Fruit fly (Drosophila melanogaster) whole organism, embryonic: ENCODE results near the gene swa.
A peak's percentile ranks its signal among the peaks of the same experiment; 100 is the strongest.

ENCODE experiments used
- Antp ChIP-seq: fragments of 200-800 bp; sonication (Bioruptor generic); optimal IDR thresholded peaks from 3 replicates; lab custom pipeline; 2016; ENCODE audit warnings: missing biosample characterization, missing genetic modification characterization
- Awh ChIP-seq: fragments of 200-800 bp; sonication (Bioruptor generic); IDR thresholded peaks from 2 replicates; pipeline ENCODE4, ENCODE4 v1.3.6; 2022; ENCODE audit warnings: missing biosample characterization, missing genetic modification characterization
- Bdp1 ChIP-seq: fragments of 200-800 bp; sonication (Bioruptor generic); optimal IDR thresholded peaks from 3 replicates; lab custom pipeline; 2016; ENCODE audit warnings: missing biosample characterization, missing genetic modification characterization
- CG10267 ChIP-seq: fragments of 200-800 bp; sonication (Bioruptor generic); optimal IDR thresholded peaks from 2 replicates; lab custom pipeline; 2018; ENCODE audit warnings: missing biosample characterization, mild to moderate bottlenecking, missing genetic modification characterization, moderate library complexity
- CG10979 ChIP-seq: fragments of 200-800 bp; sonication (Bioruptor generic); optimal IDR thresholded peaks from 2 replicates; lab custom pipeline; 2018; ENCODE audit warnings: missing biosample characterization, mild to moderate bottlenecking, missing genetic modification characterization, moderate library complexity
- CG11247 ChIP-seq: fragments of 200-800 bp; sonication (Bioruptor generic); IDR thresholded peaks from 2 replicates; pipeline ENCODE4 v1.3.6; 2022; ENCODE audit warnings: missing biosample characterization, missing genetic modification characterization
- CG12659 ChIP-seq: fragments of 200-800 bp; sonication (Bioruptor generic); optimal IDR thresholded peaks from 3 replicates; lab custom pipeline; 2017; ENCODE audit warnings: mild to moderate bottlenecking, missing biosample characterization, missing genetic modification reagents, missing genetic modification characterization
- CG13296 ChIP-seq: fragments of 200-800 bp; sonication (Bioruptor generic); optimal IDR thresholded peaks from 3 replicates; lab custom pipeline; 2018; ENCODE audit warnings: missing biosample characterization, mild to moderate bottlenecking, missing genetic modification characterization
- CG13424 ChIP-seq: fragments of 200-800 bp; sonication (Bioruptor generic); optimal IDR thresholded peaks from 2 replicates; lab custom pipeline; 2019; ENCODE audit warnings: missing biosample characterization, mild to moderate bottlenecking, missing genetic modification characterization, moderate library complexity
- CG14014 ChIP-seq: fragments of 200-800 bp; sonication (Bioruptor generic); IDR thresholded peaks from 2 replicates; pipeline ENCODE4 v1.3.6; 2022; ENCODE audit warnings: missing biosample characterization, missing genetic modification characterization
- CG14710 ChIP-seq: fragments of 200-800 bp; sonication (Bioruptor generic); optimal IDR thresholded peaks from 3 replicates; lab custom pipeline; 2019; ENCODE audit warnings: missing biosample characterization, mild to moderate bottlenecking, missing genetic modification characterization, moderate library complexity
- CG17186 ChIP-seq: fragments of 200-800 bp; sonication (Bioruptor generic); optimal IDR thresholded peaks from 3 replicates; lab custom pipeline; 2017; ENCODE audit warnings: missing biosample characterization, missing genetic modification reagents, missing genetic modification characterization
- CG2129 ChIP-seq: fragments of 200-800 bp; sonication (Bioruptor generic); IDR thresholded peaks from 2 replicates; pipeline ENCODE4 v1.3.6; 2022; ENCODE audit warnings: missing biosample characterization, missing genetic modification characterization; ENCODE audit not compliant: partially characterized antibody
- CG2678 ChIP-seq: fragments of 200-800 bp; sonication (Bioruptor generic); optimal IDR thresholded peaks from 3 replicates; lab custom pipeline; 2019; ENCODE audit warnings: missing biosample characterization, mild to moderate bottlenecking, missing genetic modification characterization, moderate library complexity
- CG2712 ChIP-seq: fragments of 200-800 bp; optimal IDR thresholded peaks from 3 replicates; lab custom pipeline; 2019; ENCODE audit warnings: missing biosample characterization, mild to moderate bottlenecking, missing genetic modification characterization, moderate library complexity
- CG31441 ChIP-seq: fragments of 200-800 bp; sonication (Bioruptor generic); IDR thresholded peaks from 2 replicates; pipeline ENCODE4 v1.3.6; 2022; ENCODE audit warnings: missing biosample characterization, missing genetic modification characterization
- CG3163 ChIP-seq: fragments of 200-800 bp; sonication (Bioruptor generic); optimal IDR thresholded peaks from 3 replicates; lab custom pipeline; 2016; ENCODE audit warnings: missing biosample characterization, missing genetic modification characterization
- CG33213 ChIP-seq: fragments of 200-800 bp; sonication (Bioruptor generic); optimal IDR thresholded peaks from 3 replicates; lab custom pipeline; 2016; ENCODE audit warnings: missing biosample characterization, missing genetic modification characterization
- CG4404 ChIP-seq: fragments of 200-800 bp; sonication (Bioruptor generic); IDR thresholded peaks from 2 replicates; pipeline ENCODE4 v1.3.6; 2022; ENCODE audit warnings: missing biosample characterization, missing genetic modification characterization
- CG4820 ChIP-seq: fragments of 200-800 bp; sonication (Bioruptor generic); optimal IDR thresholded peaks from 3 replicates; lab custom pipeline; 2016; ENCODE audit warnings: missing biosample characterization, missing genetic modification characterization
- CG4854 ChIP-seq: fragments of 200-800 bp; sonication (Bioruptor generic); optimal IDR thresholded peaks from 2 replicates; lab custom pipeline; 2016; ENCODE audit warnings: missing biosample characterization, missing genetic modification characterization, inconsistent platforms
- CG6791 ChIP-seq: fragments of 200-800 bp; sonication (Bioruptor generic); IDR thresholded peaks from 3 replicates; pipeline ENCODE4 v1.3.6; 2022; ENCODE audit warnings: missing biosample characterization, missing genetic modification characterization; ENCODE audit not compliant: partially characterized antibody
- CG7357 ChIP-seq: fragments of 200-800 bp; sonication (Bioruptor generic); IDR thresholded peaks from 3 replicates; pipeline ENCODE4 v1.3.6; 2022; ENCODE audit warnings: missing biosample characterization, missing genetic modification characterization
- CG7928 ChIP-seq: fragments of 200-800 bp; sonication (Bioruptor generic); optimal IDR thresholded peaks from 2 replicates; lab custom pipeline; 2017; ENCODE audit warnings: missing biosample characterization, mild to moderate bottlenecking, missing genetic modification characterization
- CG9727 ChIP-seq: fragments of 200-800 bp; sonication (Bioruptor generic); optimal IDR thresholded peaks from 3 replicates; lab custom pipeline; 2017; ENCODE audit warnings: missing biosample characterization, mild to moderate bottlenecking, missing genetic modification characterization
- CG9797 ChIP-seq: fragments of 200-800 bp; sonication (Bioruptor generic); optimal IDR thresholded peaks from 3 replicates; lab custom pipeline; 2018; ENCODE audit warnings: missing biosample characterization, mild to moderate bottlenecking, missing genetic modification characterization
- Deaf1 ChIP-seq: fragments of 200-800 bp; optimal IDR thresholded peaks from 3 replicates; lab custom pipeline; 2019; ENCODE audit warnings: missing biosample characterization, mild to moderate bottlenecking, missing genetic modification characterization, moderate library complexity
- Dek ChIP-seq: fragments of 200-800 bp; sonication (Bioruptor generic); optimal IDR thresholded peaks from 3 replicates; lab custom pipeline; 2019; ENCODE audit warnings: missing biosample characterization, mild to moderate bottlenecking, missing genetic modification characterization, moderate library complexity
- Dip2 ChIP-seq: fragments of 200-800 bp; sonication (Bioruptor generic); IDR thresholded peaks from 2 replicates; pipeline ENCODE4 v1.3.6; 2022; ENCODE audit warnings: missing biosample characterization, missing genetic modification characterization
- Hmr ChIP-seq: fragments of 200-800 bp; sonication (Bioruptor generic); optimal IDR thresholded peaks from 3 replicates; lab custom pipeline; 2017; ENCODE audit warnings: mild to moderate bottlenecking, missing biosample characterization, missing genetic modification reagents, missing genetic modification characterization
- Lhr ChIP-seq: fragments of 200-800 bp; sonication (Bioruptor generic); optimal IDR thresholded peaks from 3 replicates; lab custom pipeline; 2017; ENCODE audit warnings: mild to moderate bottlenecking, missing biosample characterization, missing genetic modification reagents, missing genetic modification characterization
- Pdp1 ChIP-seq, 2 experiments: fragments of 200-800 bp; sonication (Bioruptor generic); optimal IDR thresholded peaks; 3 replicates each; lab custom pipeline; 2016; ENCODE audit warnings: missing biosample characterization in 2 of 2, missing genetic modification characterization in 2 of 2, mild to moderate bottlenecking in 1 of 2, moderate library complexity in 1 of 2
- Trl ChIP-seq, 3 experiments: fragments of >200 bp in 2 of 3; fragments of 200-800 bp in 1 of 3; sonication (Bioruptor generic) in 1 of 3; optimal IDR thresholded peaks; 2 replicates in 1 of 3; 3 replicates in 2 of 3; lab custom pipeline; 2016 to 2017; ENCODE audit warnings: missing biosample characterization in 1 of 3, missing genetic modification characterization in 1 of 3
- chinmo ChIP-seq: fragments of 200-800 bp; sonication (Bioruptor generic); IDR thresholded peaks from 4 replicates; pipeline ENCODE4 v1.3.6; 2022; ENCODE audit warnings: missing biosample characterization, missing genetic modification characterization; ENCODE audit not compliant: partially characterized antibody
- dysf ChIP-seq: fragments of 200-800 bp; sonication (Bioruptor generic); IDR thresholded peaks from 3 replicates; pipeline ENCODE4 v1.3.6; 2022; ENCODE audit warnings: missing biosample characterization, missing genetic modification characterization
- emc ChIP-seq: fragments of 200-800 bp; sonication (Bioruptor generic); optimal IDR thresholded peaks from 2 replicates; lab custom pipeline; 2016; ENCODE audit warnings: missing biosample characterization, missing genetic modification characterization
- fd102C ChIP-seq: fragments of 200-800 bp; sonication (Bioruptor generic); optimal IDR thresholded peaks from 2 replicates; lab custom pipeline; 2018; ENCODE audit warnings: missing biosample characterization, mild to moderate bottlenecking, missing genetic modification characterization, moderate library complexity
- gfzf ChIP-seq: fragments of 200-800 bp; sonication (Bioruptor generic); optimal IDR thresholded peaks from 2 replicates; lab custom pipeline; 2016; ENCODE audit warnings: missing biosample characterization, mild to moderate bottlenecking, missing genetic modification characterization, moderate library complexity
- grn ChIP-seq: fragments of 200-800 bp; sonication (Bioruptor generic); optimal IDR thresholded peaks from 3 replicates; lab custom pipeline; 2017; ENCODE audit warnings: missing biosample characterization, missing genetic modification characterization
- lola ChIP-seq, 3 experiments: fragments of >200 bp in 2 of 3; fragments of 200-800 bp in 1 of 3; sonication (Bioruptor generic) in 1 of 3; optimal IDR thresholded peaks; 2 replicates each; lab custom pipeline; 2017 to 2019; ENCODE audit warnings: missing biosample characterization in 3 of 3, missing genetic modification characterization in 3 of 3, mild to moderate bottlenecking in 1 of 3, moderate library complexity in 1 of 3
- maf-S ChIP-seq: fragments of 200-800 bp; sonication (Bioruptor generic); optimal IDR thresholded peaks from 2 replicates; lab custom pipeline; 2016; ENCODE audit warnings: missing biosample characterization, missing genetic modification characterization
- nerfin-2 ChIP-seq: fragments of 200-800 bp; sonication (Bioruptor generic); IDR thresholded peaks from 2 replicates; pipeline ENCODE4 v1.3.6; 2022; ENCODE audit warnings: missing biosample characterization, missing genetic modification characterization; ENCODE audit not compliant: partially characterized antibody
- rib ChIP-seq: fragments of 200-800 bp; sonication (Bioruptor generic); IDR thresholded peaks from 2 replicates; pipeline ENCODE4 v1.3.6; 2022; ENCODE audit warnings: missing biosample characterization, missing genetic modification characterization
- sc ChIP-seq, 3 experiments: fragments of >200 bp in 2 of 3; fragments of 200-800 bp in 1 of 3; sonication (Bioruptor generic) in 1 of 3; optimal IDR thresholded peaks; 2 replicates in 2 of 3; 3 replicates in 1 of 3; lab custom pipeline; 2017; ENCODE audit warnings: mild to moderate bottlenecking in 1 of 3, missing biosample characterization in 1 of 3, missing genetic modification characterization in 1 of 3, missing genetic modification reagents in 1 of 3
- so ChIP-seq: fragments of 200-800 bp; sonication (Bioruptor generic); IDR thresholded peaks from 3 replicates; pipeline ENCODE4 v1.3.6; 2022; ENCODE audit warnings: missing biosample characterization, missing genetic modification characterization
- tgo ChIP-seq: fragments of 200-800 bp; sonication (Bioruptor generic); IDR thresholded peaks from 3 replicates; pipeline ENCODE4 v1.3.6; 2022; ENCODE audit warnings: missing biosample characterization, missing genetic modification characterization
- twi ChIP-seq: fragments of 200-800 bp; optimal IDR thresholded peaks from 2 replicates; lab custom pipeline; 2019; ENCODE audit warnings: missing biosample characterization, mild to moderate bottlenecking, missing genetic modification characterization, moderate library complexity
- wdn ChIP-seq: fragments of 200-800 bp; sonication (Bioruptor generic); IDR thresholded peaks from 2 replicates; pipeline ENCODE4 v1.3.6; 2022; ENCODE audit warnings: missing biosample characterization, missing genetic modification characterization

swa gene

DNA sequence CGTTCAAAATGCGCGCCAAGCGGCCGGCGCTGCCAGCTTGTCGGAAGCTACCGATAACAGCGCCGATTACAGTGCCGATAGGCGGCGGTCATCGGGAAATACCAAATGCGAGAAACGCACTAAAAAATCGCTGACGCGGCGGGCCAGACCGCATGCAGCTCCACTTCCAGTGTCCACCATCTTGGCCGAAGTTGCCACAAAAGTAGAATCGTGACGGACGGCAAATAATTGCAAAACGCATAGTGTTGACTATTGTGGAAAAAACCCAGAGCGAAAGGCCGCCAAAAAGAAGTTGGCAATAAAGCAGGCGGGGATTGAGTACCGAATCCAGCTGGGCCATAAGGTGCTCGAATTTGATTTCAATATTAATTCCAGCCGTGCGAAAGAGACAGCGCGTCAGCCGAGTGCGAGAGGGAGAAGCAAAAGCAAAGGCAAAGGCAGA lies 18.6 kb downstream of the swa start, which contains the start of gene CG3847 (continued):
- 0 out of 2 replicates have a peak, but pooled peaks have one; percentile 12 for TF ChIP-seq CG11247 (GFP tag; lab: Robert Waterston, UW)
- peak; percentile 34 for TF ChIP-seq maf-S (GFP tag; lab: Kevin White, UChicago)
- no peak for TF ChIP-seq Trl (optimal IDR thresholded peaks at IDR 0.05; lab: Kevin White, UChicago)
- peak; percentile 41 for TF ChIP-seq Trl (GFP tag; optimal IDR thresholded peaks at IDR 0.05; lab: Kevin White, UChicago)
- peak; percentile 83 for TF ChIP-seq Hmr (GFP tag; lab: Kevin White, UChicago)
- no peak for TF ChIP-seq Awh (GFP tag; lab: Robert Waterston, UW)
- TF ChIP-seq dysf (GFP tag; lab: Robert Waterston, UW) = peak; percentile 41; the same call in 1 of the 3 replicates
- TF ChIP-seq CG33213 (GFP tag; lab: Kevin White, UChicago) = peak; percentile 78
- peak; percentile 18 for TF ChIP-seq CG13424
- peak; percentile 30 for TF ChIP-seq CG3163
- TF ChIP-seq CG31441 (GFP tag; lab: Robert Waterston, UW) = 0 out of 2 replicates have a peak, but pooled peaks have one; percentile 11
- no peak for TF ChIP-seq tgo (GFP tag; lab: Robert Waterston, UW)
- peak; percentile 16 for TF ChIP-seq Dek (tag; lab: Kevin White, UChicago)
- no peak for TF ChIP-seq grn (GFP tag; lab: Kevin White, UChicago)
- peak in 1 of 3 experiments; percentile 3 for TF ChIP-seq lola (GFP tag; optimal IDR thresholded peaks at IDR 0.05; lab: Kevin White, UChicago)
- peak; percentile 43 for TF ChIP-seq CG9727 (GFP tag; lab: Kevin White, UChicago)
- peak; percentile 33 for TF ChIP-seq CG7928 (GFP tag; lab: Kevin White, UChicago)
- TF ChIP-seq CG9797 (GFP tag; lab: Kevin White, UChicago) = peak; percentile 87
- no peak for TF ChIP-seq CG4404 (GFP tag; lab: Robert Waterston, UW)
- TF ChIP-seq sc (optimal IDR thresholded peaks at IDR 0.05; lab: Kevin White, UChicago) = no peak
- TF ChIP-seq sc (GFP tag; optimal IDR thresholded peaks at IDR 0.05; lab: Kevin White, UChicago) = no peak
- peak; percentile 18 for TF ChIP-seq CG4820
- TF ChIP-seq CG4854 (GFP tag; lab: Kevin White, UChicago) = peak; percentile 59
- peak; percentile 20; the same call in 1 of the 2 replicates for TF ChIP-seq CG2129 (GFP tag; lab: Robert Waterston, UW)
- TF ChIP-seq CG2678 = peak; percentile 6
- TF ChIP-seq CG7357 (GFP tag; lab: Robert Waterston, UW) = no peak
- peak; percentile 44 to 69 for TF ChIP-seq Pdp1 (GFP tag; optimal IDR thresholded peaks at IDR 0.05; lab: Kevin White, UChicago)
- TF ChIP-seq Antp (GFP tag; lab: Kevin White, UChicago) = peak; percentile 44
- peak; percentile 22 for TF ChIP-seq CG10979 (tag; lab: Kevin White, UChicago)
- 0 out of 2 replicates have a peak, but pooled peaks have one; percentile 9 for TF ChIP-seq CG14014 (GFP tag; lab: Robert Waterston, UW)
- TF ChIP-seq Lhr (GFP tag; lab: Kevin White, UChicago) = peak; percentile 90
- TF ChIP-seq twi (tag; lab: Kevin White, UChicago) = peak; percentile 37
- peak; percentile 96 for TF ChIP-seq gfzf
- no peak for TF ChIP-seq CG13296 (GFP tag; lab: Kevin White, UChicago)
- peak; percentile 94 for TF ChIP-seq CG12659 (GFP tag; lab: Kevin White, UChicago)
- TF ChIP-seq so (GFP tag; lab: Robert Waterston, UW) = peak; percentile 47; the same call in 1 of the 3 replicates
- peak; percentile 71; the same call in 2 of the 3 replicates for TF ChIP-seq CG6791 (GFP tag; lab: Robert Waterston, UW)
- peak; percentile 8 for TF ChIP-seq emc (GFP tag; lab: Kevin White, UChicago)
- peak; percentile 43 for TF ChIP-seq nerfin-2 (GFP tag; lab: Robert Waterston, UW)
- TF ChIP-seq CG2712 = peak; percentile 62
- TF ChIP-seq rib (GFP tag; lab: Robert Waterston, UW) = peak; percentile 59; the same call in 1 of the 2 replicates
- TF ChIP-seq Deaf1 (tag; lab: Kevin White, UChicago) = peak; percentile 16
- no peak for TF ChIP-seq Bdp1
- peak; percentile 92 for TF ChIP-seq CG14710 (tag; lab: Kevin White, UChicago)
- TF ChIP-seq chinmo = peak; percentile 85; the same call in 1 of the 4 replicates
- no peak for TF ChIP-seq fd102C (GFP tag; lab: Kevin White, UChicago)
- TF ChIP-seq CG17186 (GFP tag; lab: Kevin White, UChicago) = peak; percentile 72
- TF ChIP-seq CG10267 (tag; lab: Kevin White, UChicago) = peak; percentile 91
- 0 out of 2 replicates have a peak, but pooled peaks have one; percentile 25 for TF ChIP-seq wdn
- TF ChIP-seq Dip2 (GFP tag; lab: Robert Waterston, UW) = no peak
